Worm (Caenorhabditis elegans) whole organism, late embryonic: Measurements from ENCODE around the gene mtrr-1.

Source experiments
- ceh-31 ChIP-seq: sonication (generic microtip); optimal IDR thresholded peaks from 2 replicates; lab custom pipeline; 2016; ENCODE audit warnings: missing genetic modification characterization, missing compliant biosample characterization
- ceh-48 ChIP-seq: sonication (generic microtip); optimal IDR thresholded peaks from 2 replicates; lab custom pipeline; 2016; ENCODE audit warnings: missing genetic modification characterization, inconsistent platforms, missing compliant biosample characterization
- nhr-11 ChIP-seq: fragments of 150-350 bp; optimal IDR thresholded peaks from 2 replicates; lab custom pipeline; 2014; ENCODE audit warnings: missing biosample characterization, missing genetic modification characterization
- pha-4 ChIP-seq: fragments of 150-350 bp; optimal IDR thresholded peaks from 2 replicates; lab custom pipeline; 2018; ENCODE audit warnings: missing biosample characterization, missing genetic modification reagents, missing genetic modification characterization

ce11 chrII:9295678-9296077 lies 9.9 kb downstream of the mtrr-1 start, which contains the start of gene C01G6.9:
- TF ChIP-seq ceh-31 (tag; lab: Kevin White, UChicago) (no peak), nhr-11 (tag; lab: Kevin White, UChicago) (no peak), ceh-48 (tag; lab: Kevin White, UChicago) (no peak), pha-4 (tag; lab: Kevin White, UChicago) (no peak)
